Worm (Caenorhabditis elegans): ENCODE data around the gene C16B8.2.

ce11 chrX:3937483-3937882 lies 28.7 kb downstream of the C16B8.2 start:
- TF ChIP-seq him-1 (tag; optimal IDR thresholded peaks at IDR 0.05), result no peak
- no peak for TF ChIP-seq W03F9.2 (tag; optimal IDR thresholded peaks at IDR 0.05)

Measured in whole organism, L4/young adult.